Worm (Caenorhabditis elegans) whole organism, mixed stage, embryonic: ENCODE measurements around the gene clec-117.

ENCODE experiments used
- M03D4.4 ChIP-seq: sonication (generic microtip); optimal IDR thresholded peaks from 2 replicates; lab custom pipeline; 2017; ENCODE audit warnings: mild to moderate bottlenecking, missing genetic modification characterization, missing compliant biosample characterization
- bed-3 ChIP-seq: fragments of 200-800 bp; sonication (Bioruptor generic); optimal IDR thresholded peaks from 3 replicates; lab custom pipeline; 2018; ENCODE audit warnings: mild to moderate bottlenecking, missing genetic modification characterization, moderate library complexity, missing compliant biosample characterization
- blmp-1 ChIP-seq: fragments of 150-350 bp; optimal IDR thresholded peaks from 2 replicates; lab custom pipeline; 2014; ENCODE audit warnings: missing biosample characterization, missing genetic modification characterization
- ceh-39 ChIP-seq: fragments of 150-350 bp; optimal IDR thresholded peaks from 2 replicates; lab custom pipeline; 2014; ENCODE audit warnings: missing biosample characterization, missing genetic modification characterization
- ceh-43 ChIP-seq: fragments of 200-800 bp; sonication (Bioruptor generic); optimal IDR thresholded peaks from 2 replicates; lab custom pipeline; 2018; ENCODE audit warnings: mild to moderate bottlenecking, missing genetic modification characterization, moderate library complexity, missing compliant biosample characterization
- ceh-83 ChIP-seq: fragments of 200-800 bp; sonication (Bioruptor generic); optimal IDR thresholded peaks from 2 replicates; lab custom pipeline; 2018; ENCODE audit warnings: mild to moderate bottlenecking, missing genetic modification characterization, missing compliant biosample characterization
- ces-1 ChIP-seq: fragments of 150-350 bp; optimal IDR thresholded peaks from 2 replicates; lab custom pipeline; 2014; ENCODE audit warnings: missing biosample characterization, missing genetic modification reagents, missing genetic modification characterization
- cnd-1 ChIP-seq: fragments of 200-800 bp; sonication (Bioruptor generic); optimal IDR thresholded peaks from 2 replicates; lab custom pipeline; 2018; ENCODE audit warnings: mild to moderate bottlenecking, missing genetic modification characterization, missing compliant biosample characterization
- drap-1 ChIP-seq: fragments of 200-800 bp; sonication (Bioruptor generic); optimal IDR thresholded peaks from 3 replicates; lab custom pipeline; 2018; ENCODE audit warnings: mild to moderate bottlenecking, missing genetic modification characterization, missing compliant biosample characterization
- elt-1 ChIP-seq: sonication (generic microtip); optimal IDR thresholded peaks from 2 replicates; lab custom pipeline; 2017; ENCODE audit warnings: missing genetic modification characterization, mild to moderate bottlenecking, missing compliant biosample characterization, antibody characterized with exemption, moderate library complexity, borderline replicate concordance; ENCODE audit not compliant: insufficient read depth
- elt-3 ChIP-seq: fragments of 150-350 bp; optimal IDR thresholded peaks from 2 replicates; lab custom pipeline; 2014; ENCODE audit warnings: missing biosample characterization, missing genetic modification characterization
- flh-1 ChIP-seq: fragments of 200-800 bp; sonication (Bioruptor generic); optimal IDR thresholded peaks from 2 replicates; lab custom pipeline; 2018; ENCODE audit warnings: mild to moderate bottlenecking, missing genetic modification characterization, moderate library complexity, missing compliant biosample characterization
- ham-2 ChIP-seq: fragments of 200-800 bp; sonication (Bioruptor generic); optimal IDR thresholded peaks from 2 replicates; lab custom pipeline; 2018; ENCODE audit warnings: mild to moderate bottlenecking, missing genetic modification characterization, missing compliant biosample characterization
- hlh-1 ChIP-seq: fragments of 150-350 bp; optimal IDR thresholded peaks from 2 replicates; lab custom pipeline; 2014; ENCODE audit warnings: missing biosample characterization, missing genetic modification reagents, missing genetic modification characterization
- lin-13 ChIP-seq: fragments of 150-350 bp; optimal IDR thresholded peaks from 2 replicates; lab custom pipeline; 2014; ENCODE audit warnings: missing biosample characterization, missing genetic modification characterization
- lin-32 ChIP-seq: fragments of 200-800 bp; sonication (Bioruptor generic); optimal IDR thresholded peaks from 2 replicates; lab custom pipeline; 2018; ENCODE audit warnings: mild to moderate bottlenecking, missing genetic modification characterization, missing compliant biosample characterization
- lsy-2 ChIP-seq: fragments of 150-350 bp; optimal IDR thresholded peaks from 2 replicates; lab custom pipeline; 2014; ENCODE audit warnings: missing biosample characterization, missing genetic modification characterization
- mab-5 ChIP-seq: fragments of 150-350 bp; optimal IDR thresholded peaks from 2 replicates; lab custom pipeline; 2014; ENCODE audit warnings: missing biosample characterization, missing genetic modification characterization
- mep-1 ChIP-seq: fragments of 150-350 bp; optimal IDR thresholded peaks from 2 replicates; lab custom pipeline; 2017; ENCODE audit warnings: missing biosample characterization, missing genetic modification reagents, missing genetic modification characterization, inconsistent platforms
- mls-2 ChIP-seq: sonication (generic microtip); optimal IDR thresholded peaks from 2 replicates; lab custom pipeline; 2016; ENCODE audit warnings: mild to moderate bottlenecking, missing genetic modification characterization, moderate library complexity, missing compliant biosample characterization
- nhr-12 ChIP-seq: fragments of 150-350 bp; optimal IDR thresholded peaks from 2 replicates; lab custom pipeline; 2014; ENCODE audit warnings: missing biosample characterization, missing genetic modification characterization
- nhr-2 ChIP-seq: fragments of 150-350 bp; optimal IDR thresholded peaks from 2 replicates; lab custom pipeline; 2014; ENCODE audit warnings: missing biosample characterization, missing genetic modification characterization
- nhr-237 ChIP-seq: fragments of 150-350 bp; optimal IDR thresholded peaks from 2 replicates; lab custom pipeline; 2014; ENCODE audit warnings: missing biosample characterization, missing genetic modification characterization
- nhr-28 ChIP-seq: fragments of 150-350 bp; optimal IDR thresholded peaks from 2 replicates; lab custom pipeline; 2014; ENCODE audit warnings: missing biosample characterization, missing genetic modification characterization
- nhr-76 ChIP-seq: sonication (generic microtip); optimal IDR thresholded peaks from 2 replicates; lab custom pipeline; 2017; ENCODE audit warnings: missing biosample characterization, missing genetic modification characterization
- pha-4 ChIP-seq: fragments of 150-350 bp; optimal IDR thresholded peaks from 2 replicates; lab custom pipeline; 2018; ENCODE audit warnings: missing biosample characterization, missing genetic modification reagents, missing genetic modification characterization
- sem-2 ChIP-seq: fragments of 200-800 bp; sonication (Bioruptor generic); optimal IDR thresholded peaks from 2 replicates; lab custom pipeline; 2018; ENCODE audit warnings: mild to moderate bottlenecking, missing genetic modification characterization, missing compliant biosample characterization
- snpc-4 ChIP-seq: fragments of 150-350 bp; optimal IDR thresholded peaks from 2 replicates; lab custom pipeline; 2014; ENCODE audit warnings: missing biosample characterization, missing genetic modification characterization
- sptf-1 ChIP-seq: sonication (generic microtip); optimal IDR thresholded peaks from 2 replicates; lab custom pipeline; 2017; ENCODE audit warnings: mild to moderate bottlenecking, missing genetic modification characterization, moderate library complexity, missing compliant biosample characterization
- tbx-8 ChIP-seq: fragments of 200-800 bp; sonication (Bioruptor generic); optimal IDR thresholded peaks from 2 replicates; lab custom pipeline; 2018; ENCODE audit warnings: mild to moderate bottlenecking, missing genetic modification characterization, moderate library complexity, missing compliant biosample characterization
- unc-120 ChIP-seq: sonication (generic microtip); optimal IDR thresholded peaks from 2 replicates; lab custom pipeline; 2017; ENCODE audit warnings: missing genetic modification characterization, missing compliant biosample characterization; ENCODE audit not compliant: poor library complexity, severe bottlenecking
- unc-39 ChIP-seq: fragments of 150-350 bp; optimal IDR thresholded peaks from 2 replicates; lab custom pipeline; 2014; ENCODE audit warnings: missing biosample characterization, missing genetic modification characterization
- unc-62 ChIP-seq: fragments of 150-350 bp; optimal IDR thresholded peaks from 2 replicates; lab custom pipeline; 2014; ENCODE audit warnings: missing biosample characterization, missing genetic modification reagents, missing genetic modification characterization
- zip-8 ChIP-seq: fragments of 150-350 bp; optimal IDR thresholded peaks from 2 replicates; lab custom pipeline; 2014; ENCODE audit warnings: missing biosample characterization, missing genetic modification characterization
- ztf-11 ChIP-seq: fragments of 150-350 bp; optimal IDR thresholded peaks from 2 replicates; lab custom pipeline; 2014; ENCODE audit warnings: missing biosample characterization, missing genetic modification characterization

clec-117 gene

ce11 chrII:285627-286550, 10.9 kb downstream of the clec-117 start, which contains the start of gene B0432.10:
B0432.10 (minus strand) TSS chrII:286275.
- TF ChIP-seq sem-2, result no peak
- TF ChIP-seq lin-13, result peak; percentile 77
- no peak for TF ChIP-seq elt-1 (tag; lab: Kevin White, UChicago)
- peak; percentile 89 for TF ChIP-seq mep-1 (tag; lab: Kevin White, UChicago)
- TF ChIP-seq unc-62, result no peak
- TF ChIP-seq nhr-2 (tag; lab: Kevin White, UChicago), result no peak
- TF ChIP-seq lsy-2 (tag; lab: Kevin White, UChicago), result peak; percentile 73
- TF ChIP-seq flh-1, result no peak
- TF ChIP-seq nhr-12 (tag; lab: Kevin White, UChicago), result no peak
- no peak for TF ChIP-seq tbx-8 (GFP tag; lab: Kevin White, UChicago)
- TF ChIP-seq ztf-11 (tag; lab: Kevin White, UChicago), result no peak
- TF ChIP-seq ces-1 (GFP tag; lab: Kevin White, UChicago), result peak; percentile 81
- TF ChIP-seq pha-4 (tag; lab: Kevin White, UChicago), result peak; percentile 76
- no peak for TF ChIP-seq lin-32 (GFP tag; lab: Kevin White, UChicago)
- TF ChIP-seq mab-5 (tag; lab: Kevin White, UChicago), result no peak
- TF ChIP-seq ceh-43 (GFP tag; lab: Kevin White, UChicago), result no peak
- no peak for TF ChIP-seq M03D4.4 (tag; lab: Kevin White, UChicago)
- no peak for TF ChIP-seq cnd-1 (tag; lab: Kevin White, UChicago)
- TF ChIP-seq mls-2 (tag; lab: Kevin White, UChicago), result no peak
- TF ChIP-seq ceh-83, result no peak
- TF ChIP-seq nhr-76 (tag; lab: Kevin White, UChicago), result no peak
- TF ChIP-seq unc-39 (tag; lab: Kevin White, UChicago), result no peak
- no peak for TF ChIP-seq elt-3
- TF ChIP-seq drap-1 (GFP tag; lab: Kevin White, UChicago), result no peak
- peak; percentile 8 for TF ChIP-seq sptf-1 (tag; lab: Kevin White, UChicago)
- TF ChIP-seq snpc-4, result no peak
- TF ChIP-seq nhr-237 (tag; lab: Kevin White, UChicago), result peak; percentile 78
- TF ChIP-seq unc-120, result no peak
- TF ChIP-seq ham-2, result no peak
- TF ChIP-seq zip-8 (tag; lab: Kevin White, UChicago), result no peak
- TF ChIP-seq nhr-28 (tag; lab: Kevin White, UChicago), result no peak
- peak; percentile 26 for TF ChIP-seq hlh-1 (tag; lab: Kevin White, UChicago)
- TF ChIP-seq blmp-1 (tag; lab: Kevin White, UChicago), result no peak
- TF ChIP-seq ceh-39 (tag; lab: Kevin White, UChicago), result peak; percentile 0
- TF ChIP-seq bed-3 (GFP tag; lab: Kevin White, UChicago), result no peak

DNA sequence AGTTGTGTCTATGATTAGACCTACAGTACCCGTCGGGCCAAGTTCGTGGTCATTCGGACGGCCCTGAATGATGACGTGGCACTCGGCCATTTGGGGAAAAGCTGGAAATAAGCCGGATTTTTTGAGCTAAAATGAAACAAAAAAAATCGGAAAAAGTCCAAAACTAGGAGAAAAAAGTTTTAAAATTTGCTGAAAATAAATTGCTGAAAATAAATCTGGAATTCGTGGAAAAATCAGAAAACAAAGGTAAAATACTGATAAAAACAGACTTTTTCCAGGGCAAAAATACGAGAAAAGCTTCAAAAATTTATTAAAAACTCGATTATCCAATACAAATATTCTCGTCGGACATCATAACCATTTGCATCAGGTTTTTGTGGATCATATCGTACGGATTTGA, 13.2 kb downstream of the clec-117 start, which contains the start of gene B0432.9:
Gene B0432.9 (minus strand): TSS at position 101 of the 400 bp plus-strand sequence.
- TF ChIP-seq lsy-2 (tag; lab: Kevin White, UChicago) (no peak), ceh-83 (no peak), hlh-1 (tag; lab: Kevin White, UChicago) (no peak), nhr-2 (tag; lab: Kevin White, UChicago) (no peak), pha-4 (tag; lab: Kevin White, UChicago) (no peak), ceh-43 (GFP tag; lab: Kevin White, UChicago) (no peak), snpc-4 (no peak), unc-39 (tag; lab: Kevin White, UChicago) (no peak), nhr-12 (tag; lab: Kevin White, UChicago) (no peak), elt-1 (tag; lab: Kevin White, UChicago) (no peak), unc-62 (no peak), unc-120 (no peak), elt-3 (no peak), mls-2 (tag; lab: Kevin White, UChicago) (no peak), nhr-28 (tag; lab: Kevin White, UChicago) (no peak)

- no peak for TF ChIP-seq flh-1
- no peak for TF ChIP-seq unc-62
- TF ChIP-seq blmp-1 (tag; lab: Kevin White, UChicago), result no peak
- TF ChIP-seq zip-8 (tag; lab: Kevin White, UChicago), result peak; percentile 85
- no peak for TF ChIP-seq ceh-43 (GFP tag; lab: Kevin White, UChicago)
- no peak for TF ChIP-seq mep-1 (tag; lab: Kevin White, UChicago)
Measured at ce11 chrII:282483-282882, 14.3 kb downstream of the clec-117 start, which contains the start of gene trul-1. trul-1 (minus strand) TSS chrII:282583.
